Worm (Caenorhabditis elegans) whole organism, midembryonic: ENCODE results near the gene ran-2.

Experiments
- cog-1 ChIP-seq: sonication (generic microtip); optimal IDR thresholded peaks from 2 replicates; lab custom pipeline; 2016; ENCODE audit warnings: missing genetic modification characterization, missing compliant biosample characterization
- flt-1 ChIP-seq: fragments of 200-800 bp; sonication (Bioruptor generic); IDR thresholded peaks from 2 replicates; pipeline ENCODE4 v1.3.6; 2022; ENCODE audit warnings: missing genetic modification characterization, missing compliant biosample characterization
- klf-2 ChIP-seq: fragments of 200-800 bp; sonication (Bioruptor generic); conservative IDR thresholded peaks from 2 replicates; pipeline ENCODE4 v1.3.6; 2022; ENCODE audit warnings: missing genetic modification reagents, missing genetic modification characterization, missing compliant biosample characterization
- med-1 ChIP-seq: sonication (generic microtip); optimal IDR thresholded peaks from 2 replicates; lab custom pipeline; 2017; ENCODE audit warnings: missing genetic modification characterization, mild to moderate bottlenecking, missing compliant biosample characterization, antibody characterized with exemption, missing genetic modification reagents; ENCODE audit not compliant: insufficient read depth
- ref-1 ChIP-seq: fragments of 200-800 bp; sonication (Bioruptor generic); conservative IDR thresholded peaks from 2 replicates; pipeline ENCODE4 v1.3.6; 2022; ENCODE audit warnings: missing genetic modification reagents, missing genetic modification characterization, missing compliant biosample characterization
- tab-1 ChIP-seq: fragments of 200-800 bp; sonication (Bioruptor generic); IDR thresholded peaks from 2 replicates; pipeline ENCODE4 v1.3.6; 2022; ENCODE audit warnings: missing genetic modification characterization, missing compliant biosample characterization
- ztf-23 ChIP-seq: fragments of 200-800 bp; sonication (Bioruptor generic); IDR thresholded peaks from 2 replicates; pipeline ENCODE4 v1.3.6; 2022; ENCODE audit warnings: missing genetic modification reagents, missing genetic modification characterization, missing compliant biosample characterization
- ztf-29 ChIP-seq: fragments of 200-800 bp; sonication (Bioruptor generic); IDR thresholded peaks from 2 replicates; pipeline ENCODE4 v1.3.6; 2022; ENCODE audit warnings: missing genetic modification reagents, missing genetic modification characterization, missing compliant biosample characterization

DNA sequence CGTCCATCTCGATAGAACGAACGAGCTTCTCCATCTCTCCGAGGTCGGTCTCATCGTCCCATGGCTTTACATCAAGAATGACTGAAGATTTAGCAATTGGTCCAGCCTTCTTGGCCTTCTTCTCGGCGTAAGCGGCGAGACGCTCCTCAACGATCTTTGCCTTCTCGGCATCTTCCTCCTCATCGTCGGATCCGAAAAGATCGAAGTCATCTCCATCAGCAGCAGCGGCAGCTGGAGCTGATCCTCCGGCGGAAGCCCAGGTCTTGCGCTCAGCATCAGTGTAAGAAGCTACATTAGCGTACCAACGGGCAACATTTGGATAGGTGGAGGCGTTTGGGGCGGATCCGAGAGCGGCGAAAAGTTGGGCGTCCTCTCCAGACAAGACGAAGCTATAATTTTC lies 39.4 kb downstream of the ran-2 start:
- TF ChIP-seq tab-1 = no peak
- TF ChIP-seq cog-1 = no peak
- no peak for TF ChIP-seq med-1
- TF ChIP-seq flt-1 (GFP tag; lab: Robert Waterston, UW) = no peak
- TF ChIP-seq ztf-23 = no peak
- no peak for TF ChIP-seq ref-1 (GFP tag; lab: Robert Waterston, UW)
- no peak for TF ChIP-seq klf-2 (GFP tag; lab: Robert Waterston, UW)
- no peak for TF ChIP-seq ztf-29 (GFP tag; lab: Robert Waterston, UW)
